Worm (Caenorhabditis elegans): ENCODE results near the gene kbp-4.

DNA sequence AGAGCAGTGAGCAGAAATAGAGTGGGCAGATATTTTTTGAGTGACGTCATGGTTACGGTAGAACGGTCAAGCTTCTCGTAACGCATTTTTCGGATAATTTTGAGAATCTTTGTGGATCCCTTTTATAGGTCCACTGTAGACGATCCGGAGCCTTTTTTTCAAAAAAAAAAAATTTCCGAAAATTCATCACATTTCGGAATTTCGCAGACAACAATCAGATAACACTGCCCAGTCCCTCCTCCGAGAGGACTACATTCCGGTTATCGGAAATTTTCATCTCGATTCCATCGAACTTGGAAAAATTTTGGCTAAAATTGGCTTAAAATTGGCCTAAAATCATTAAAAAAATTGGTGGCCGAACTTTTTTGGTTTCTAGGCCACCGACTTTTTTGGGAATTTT lies 20.7 kb upstream of the kbp-4 start, which contains the start of gene BE0003N10.6:
- TF ChIP-seq madf-2 (tag; optimal IDR thresholded peaks at IDR 0.05) = no peak
- no peak for TF ChIP-seq zip-5 (tag; optimal IDR thresholded peaks at IDR 0.05)
- TF ChIP-seq ref-2 (tag; optimal IDR thresholded peaks at IDR 0.05) = no peak
- no peak for TF ChIP-seq fax-1 (tag; optimal IDR thresholded peaks at IDR 0.05)
- no peak for TF ChIP-seq elt-2 (tag; optimal IDR thresholded peaks at IDR 0.05)
- no peak for TF ChIP-seq ceh-22 (tag; optimal IDR thresholded peaks at IDR 0.05)
- no peak for TF ChIP-seq dmd-4 (tag; optimal IDR thresholded peaks at IDR 0.05; ENCODE audit: borderline replicate concordance)
- TF ChIP-seq tbx-7 (tag; optimal IDR thresholded peaks at IDR 0.05) = no peak
- no peak for TF ChIP-seq sox-2 (GFP tag; IDR thresholded peaks at IDR 0.05)
